Fruit fly (Drosophila melanogaster) whole organism, embryonic: ENCODE measurements around the gene Awh.

Source experiments
- CG10147 ChIP-seq: fragments of 200-800 bp; sonication (Bioruptor generic); optimal IDR thresholded peaks from 2 replicates; lab custom pipeline; 2019; ENCODE audit warnings: missing biosample characterization, mild to moderate bottlenecking, missing genetic modification characterization, moderate library complexity
- CG10209 ChIP-seq: fragments of 200-800 bp; sonication (Bioruptor generic); optimal IDR thresholded peaks from 3 replicates; lab custom pipeline; 2017; ENCODE audit warnings: missing biosample characterization, mild to moderate bottlenecking, missing genetic modification characterization, missing genetic modification reagents
- CG10979 ChIP-seq: fragments of 200-800 bp; sonication (Bioruptor generic); optimal IDR thresholded peaks from 2 replicates; lab custom pipeline; 2018; ENCODE audit warnings: missing biosample characterization, mild to moderate bottlenecking, missing genetic modification characterization, moderate library complexity
- CG11398 ChIP-seq: fragments of 200-800 bp; sonication (Bioruptor generic); optimal IDR thresholded peaks from 2 replicates; lab custom pipeline; 2016; ENCODE audit warnings: missing biosample characterization, missing genetic modification characterization
- CG11504 ChIP-seq: fragments of 200-800 bp; sonication (Bioruptor generic); optimal IDR thresholded peaks from 3 replicates; lab custom pipeline; 2019; ENCODE audit warnings: missing biosample characterization, mild to moderate bottlenecking, missing genetic modification characterization, moderate library complexity
- CG12104 ChIP-seq: fragments of 200-800 bp; sonication (Bioruptor generic); optimal IDR thresholded peaks from 3 replicates; lab custom pipeline; 2016; ENCODE audit warnings: missing biosample characterization, missing genetic modification characterization
- CG12155 ChIP-seq: fragments of 200-800 bp; sonication (Bioruptor generic); optimal IDR thresholded peaks from 3 replicates; lab custom pipeline; 2016; ENCODE audit warnings: missing biosample characterization, missing genetic modification characterization
- CG12219 ChIP-seq: fragments of 200-800 bp; sonication (Bioruptor generic); optimal IDR thresholded peaks from 3 replicates; lab custom pipeline; 2018; ENCODE audit warnings: missing biosample characterization, mild to moderate bottlenecking, missing genetic modification characterization
- CG12391 ChIP-seq: fragments of 200-800 bp; sonication (Bioruptor generic); optimal IDR thresholded peaks from 3 replicates; lab custom pipeline; 2018; ENCODE audit warnings: missing biosample characterization, mild to moderate bottlenecking, missing genetic modification characterization, moderate library complexity
- CG13894 ChIP-seq: fragments of 200-800 bp; sonication (Bioruptor generic); optimal IDR thresholded peaks from 3 replicates; lab custom pipeline; 2018; ENCODE audit warnings: missing biosample characterization, mild to moderate bottlenecking, missing genetic modification characterization, moderate library complexity
- CG17385 ChIP-seq: fragments of 200-800 bp; sonication (Bioruptor generic); optimal IDR thresholded peaks from 3 replicates; lab custom pipeline; 2018; ENCODE audit warnings: missing biosample characterization, mild to moderate bottlenecking, missing genetic modification characterization
- CG17912 ChIP-seq: fragments of 200-800 bp; sonication (Bioruptor generic); optimal IDR thresholded peaks from 2 replicates; lab custom pipeline; 2018; ENCODE audit warnings: missing biosample characterization, mild to moderate bottlenecking, missing genetic modification characterization
- CG1792 ChIP-seq: fragments of 200-800 bp; sonication (Bioruptor generic); optimal IDR thresholded peaks from 2 replicates; lab custom pipeline; 2016; ENCODE audit warnings: missing biosample characterization, missing genetic modification characterization
- CG2712 ChIP-seq: fragments of 200-800 bp; optimal IDR thresholded peaks from 3 replicates; lab custom pipeline; 2019; ENCODE audit warnings: missing biosample characterization, mild to moderate bottlenecking, missing genetic modification characterization, moderate library complexity
- CG30431 ChIP-seq: fragments of 200-800 bp; sonication (Bioruptor generic); optimal IDR thresholded peaks from 2 replicates; lab custom pipeline; 2017; ENCODE audit warnings: missing biosample characterization, missing genetic modification characterization
- CG31441 ChIP-seq: fragments of 200-800 bp; sonication (Bioruptor generic); IDR thresholded peaks from 2 replicates; pipeline ENCODE4 v1.3.6; 2022; ENCODE audit warnings: missing biosample characterization, missing genetic modification characterization
- CG3995 ChIP-seq: fragments of 200-800 bp; sonication (Bioruptor generic); optimal IDR thresholded peaks from 3 replicates; lab custom pipeline; 2016; ENCODE audit warnings: missing biosample characterization, missing genetic modification characterization
- CG4617 ChIP-seq: fragments of 200-800 bp; sonication (Bioruptor generic); optimal IDR thresholded peaks from 3 replicates; lab custom pipeline; 2016; ENCODE audit warnings: missing biosample characterization, missing genetic modification characterization, borderline replicate concordance
- CG4707 ChIP-seq: fragments of 200-800 bp; sonication (Bioruptor generic); optimal IDR thresholded peaks from 2 replicates; lab custom pipeline; 2018; ENCODE audit warnings: missing biosample characterization, mild to moderate bottlenecking, missing genetic modification characterization, moderate library complexity
- CG4820 ChIP-seq: fragments of 200-800 bp; sonication (Bioruptor generic); optimal IDR thresholded peaks from 3 replicates; lab custom pipeline; 2016; ENCODE audit warnings: missing biosample characterization, missing genetic modification characterization
- CG8089 ChIP-seq: fragments of 200-800 bp; sonication (Bioruptor generic); optimal IDR thresholded peaks from 3 replicates; lab custom pipeline; 2016; ENCODE audit warnings: missing biosample characterization, missing genetic modification characterization
- CG8944 ChIP-seq: fragments of 200-800 bp; sonication (Bioruptor generic); optimal IDR thresholded peaks from 3 replicates; lab custom pipeline; 2016; ENCODE audit warnings: missing biosample characterization, missing genetic modification characterization
- CHES-1-like ChIP-seq: fragments of 200-800 bp; sonication (Bioruptor generic); optimal IDR thresholded peaks from 2 replicates; lab custom pipeline; 2016; ENCODE audit warnings: missing biosample characterization, missing genetic modification characterization
- Chrac-16 ChIP-seq: fragments of 200-800 bp; sonication (Bioruptor generic); optimal IDR thresholded peaks from 3 replicates; lab custom pipeline; 2016; ENCODE audit warnings: missing biosample characterization, missing genetic modification characterization
- D19A ChIP-seq: fragments of 200-800 bp; optimal IDR thresholded peaks from 3 replicates; lab custom pipeline; 2019; ENCODE audit warnings: missing biosample characterization, mild to moderate bottlenecking, missing genetic modification characterization, moderate library complexity
- Dbx ChIP-seq: fragments of 200-800 bp; sonication (Bioruptor generic); IDR thresholded peaks from 3 replicates; pipeline ENCODE4 v1.3.6; 2022; ENCODE audit warnings: missing biosample characterization, missing genetic modification characterization
- Ets65A ChIP-seq: fragments of 200-800 bp; sonication (Bioruptor generic); peaks from one replicate; lab custom pipeline; 2016; ENCODE audit warnings: missing biosample characterization, missing genetic modification characterization
- Hr3 ChIP-seq: fragments of 200-800 bp; sonication (Bioruptor generic); optimal IDR thresholded peaks from 3 replicates; lab custom pipeline; 2016; ENCODE audit warnings: missing biosample characterization, missing genetic modification characterization
- Hsf ChIP-seq: fragments of 200-800 bp; sonication (Bioruptor generic); optimal IDR thresholded peaks from 3 replicates; lab custom pipeline; 2016; ENCODE audit warnings: missing biosample characterization, missing genetic modification characterization
- Optix ChIP-seq: fragments of 200-800 bp; sonication (Bioruptor generic); IDR thresholded peaks from 3 replicates; pipeline ENCODE4 v1.3.6; 2022; ENCODE audit warnings: missing biosample characterization, missing genetic modification characterization
- Pdp1 ChIP-seq, 2 experiments: fragments of 200-800 bp; sonication (Bioruptor generic); optimal IDR thresholded peaks; 3 replicates each; lab custom pipeline; 2016; ENCODE audit warnings: missing biosample characterization in 2 of 2, missing genetic modification characterization in 2 of 2, mild to moderate bottlenecking in 1 of 2, moderate library complexity in 1 of 2
- Rfx ChIP-seq: fragments of 200-800 bp; sonication (Bioruptor generic); IDR thresholded peaks from 2 replicates; pipeline ENCODE4 v1.3.6; 2022; ENCODE audit warnings: missing biosample characterization, missing genetic modification characterization
- Scr ChIP-seq: fragments of 200-800 bp; sonication (Bioruptor generic); IDR thresholded peaks from 2 replicates; pipeline ENCODE4 v1.3.6; 2022; ENCODE audit warnings: missing biosample characterization, missing genetic modification characterization; ENCODE audit not compliant: partially characterized antibody
- Xrp1 ChIP-seq: fragments of 200-800 bp; sonication (Bioruptor generic); IDR thresholded peaks from 2 replicates; pipeline ENCODE4 v1.3.6; 2022; ENCODE audit warnings: missing biosample characterization, missing genetic modification characterization
- bcd ChIP-seq: fragments of 200-800 bp; sonication (Bioruptor generic); optimal IDR thresholded peaks from 2 replicates; lab custom pipeline; 2017; ENCODE audit warnings: missing biosample characterization, mild to moderate bottlenecking, missing genetic modification characterization
- bigmax ChIP-seq: fragments of 200-800 bp; sonication (Bioruptor generic); optimal IDR thresholded peaks from 2 replicates; lab custom pipeline; 2018; ENCODE audit warnings: missing biosample characterization, mild to moderate bottlenecking, missing genetic modification characterization
- bsh ChIP-seq, 2 experiments: fragments of 200-800 bp; sonication (Bioruptor generic); optimal IDR thresholded peaks; 2 replicates each; lab custom pipeline; 2017 to 2018; ENCODE audit warnings: mild to moderate bottlenecking in 2 of 2, missing biosample characterization in 2 of 2, missing genetic modification characterization in 2 of 2, moderate library complexity in 1 of 2
- btn ChIP-seq: fragments of 200-800 bp; sonication (Bioruptor generic); optimal IDR thresholded peaks from 2 replicates; lab custom pipeline; 2016; ENCODE audit warnings: missing biosample characterization, missing genetic modification characterization
- cato ChIP-seq: fragments of 200-800 bp; sonication (Bioruptor generic); optimal IDR thresholded peaks from 2 replicates; lab custom pipeline; 2016; ENCODE audit warnings: missing biosample characterization, missing genetic modification characterization, borderline replicate concordance
- crp ChIP-seq, 2 experiments: fragments of 200-800 bp; sonication (Bioruptor generic); optimal IDR thresholded peaks; 2 replicates in 1 of 2; 3 replicates in 1 of 2; lab custom pipeline; 2017; ENCODE audit warnings: missing biosample characterization in 2 of 2, missing genetic modification characterization in 2 of 2, mild to moderate bottlenecking in 1 of 2, moderate library complexity in 1 of 2
- fd96Cb ChIP-seq: fragments of 200-800 bp; sonication (Bioruptor generic); optimal IDR thresholded peaks from 2 replicates; lab custom pipeline; 2018; ENCODE audit warnings: missing biosample characterization, mild to moderate bottlenecking, missing genetic modification characterization, moderate library complexity
- grau ChIP-seq: fragments of 200-800 bp; optimal IDR thresholded peaks from 3 replicates; lab custom pipeline; 2019; ENCODE audit warnings: missing biosample characterization, mild to moderate bottlenecking, missing genetic modification characterization, moderate library complexity
- gsb-n ChIP-seq: fragments of 200-800 bp; sonication (Bioruptor generic); optimal IDR thresholded peaks from 3 replicates; lab custom pipeline; 2018; ENCODE audit warnings: missing biosample characterization, mild to moderate bottlenecking, missing genetic modification characterization
- kni ChIP-seq: fragments of 200-800 bp; sonication (Bioruptor generic); optimal IDR thresholded peaks from 3 replicates; lab custom pipeline; 2017; ENCODE audit warnings: mild to moderate bottlenecking, missing biosample characterization, missing genetic modification reagents, missing genetic modification characterization
- lab ChIP-seq: fragments of 200-800 bp; sonication (Bioruptor generic); optimal IDR thresholded peaks from 3 replicates; lab custom pipeline; 2017; ENCODE audit warnings: missing biosample characterization, missing genetic modification characterization, mild to moderate bottlenecking, moderate library complexity, missing genetic modification reagents
- nom ChIP-seq: fragments of 200-800 bp; sonication (Bioruptor generic); optimal IDR thresholded peaks from 2 replicates; lab custom pipeline; 2017; ENCODE audit warnings: missing biosample characterization, missing genetic modification characterization, mild to moderate bottlenecking, moderate library complexity, missing genetic modification reagents
- onecut ChIP-seq: fragments of 200-800 bp; sonication (Bioruptor generic); IDR thresholded peaks from 2 replicates; pipeline ENCODE4 v1.3.6; 2022; ENCODE audit warnings: missing biosample characterization, missing genetic modification characterization
- sens ChIP-seq: fragments of 200-800 bp; sonication (Bioruptor generic); peaks from one replicate; lab custom pipeline; 2016; ENCODE audit warnings: missing biosample characterization, missing genetic modification characterization
- tin ChIP-seq: fragments of 200-800 bp; sonication (Bioruptor generic); optimal IDR thresholded peaks from 3 replicates; lab custom pipeline; 2016; ENCODE audit warnings: missing biosample characterization, missing genetic modification characterization
- trem ChIP-seq: fragments of 200-800 bp; optimal IDR thresholded peaks from 3 replicates; lab custom pipeline; 2019; ENCODE audit warnings: missing biosample characterization, mild to moderate bottlenecking, missing genetic modification characterization, moderate library complexity
- zfh2 ChIP-seq: fragments of 200-800 bp; sonication (Bioruptor generic); optimal IDR thresholded peaks from 2 replicates; lab custom pipeline; 2016; ENCODE audit warnings: missing biosample characterization, missing genetic modification characterization

Gene Awh

dm6 chr3L:3851847-3852246 lies 5.8 kb downstream of the Awh start (continued):
- TF ChIP-seq CG13894 (tag; lab: Kevin White, UChicago) (peak; percentile 50), Chrac-16 (peak; percentile 4), CG3995 (GFP tag; lab: Kevin White, UChicago) (no peak), CG1792 (peak; percentile 7), tin (GFP tag; lab: Kevin White, UChicago) (peak; percentile 51), CG12155 (no peak), lab (GFP tag; lab: Kevin White, UChicago) (peak; percentile 24), CG2712 (peak; percentile 74), CG17385 (GFP tag; lab: Kevin White, UChicago) (peak; percentile 9), Optix (GFP tag; lab: Robert Waterston, UW) (no peak), CG31441 (GFP tag; lab: Robert Waterston, UW) (peak; percentile 52), fd96Cb (peak; percentile 32), bsh (GFP tag; optimal IDR thresholded peaks at IDR 0.05; lab: Kevin White, UChicago) (peak in 1 of 2 experiments; percentile 76), CG12219 (GFP tag; lab: Kevin White, UChicago) (peak; percentile 27), bigmax (GFP tag; lab: Kevin White, UChicago) (no peak), grau (peak; percentile 36), trem (peak; percentile 9), CG10209 (peak; percentile 30), onecut (GFP tag; lab: Robert Waterston, UW) (no peak), CHES-1-like (peak; percentile 7), cato (GFP tag; lab: Kevin White, UChicago) (no peak), Scr (no peak), CG11504 (tag; lab: Kevin White, UChicago) (peak; percentile 45), sens (peak; percentile 83), CG30431 (GFP tag; lab: Kevin White, UChicago) (peak; percentile 0), CG4617 (GFP tag; lab: Kevin White, UChicago) (no peak), CG10147 (GFP tag; lab: Kevin White, UChicago) (peak; percentile 29), CG10979 (tag; lab: Kevin White, UChicago) (peak; percentile 64), CG4820 (GFP tag; lab: Kevin White, UChicago) (peak; percentile 34), gsb-n (tag; lab: Kevin White, UChicago) (peak; percentile 48), bcd (GFP tag; lab: Kevin White, UChicago) (peak; percentile 21), Rfx (GFP tag; lab: Robert Waterston, UW) (peak; percentile 37; the same call in 1 of the 2 replicates), CG12391 (tag; lab: Kevin White, UChicago) (peak; percentile 55), D19A (tag; lab: Kevin White, UChicago) (peak; percentile 42)
- TF ChIP-seq, all 482 proteins: peak for 126

dm6 chr3L:3852842-3853241 lies 6.8 kb downstream of the Awh start:
- TF ChIP-seq Pdp1 (GFP tag; optimal IDR thresholded peaks at IDR 0.05; lab: Kevin White, UChicago) (peak in 1 of 2 experiments; percentile 47), CG17912 (GFP tag; lab: Kevin White, UChicago) (no peak), CG11398 (GFP tag; lab: Kevin White, UChicago) (no peak), CG8944 (GFP tag; lab: Kevin White, UChicago) (peak; percentile 49), grau (peak; percentile 89), CG3995 (GFP tag; lab: Kevin White, UChicago) (no peak), Xrp1 (GFP tag; lab: Robert Waterston, UW) (peak; percentile 71), crp (GFP tag; optimal IDR thresholded peaks at IDR 0.05; lab: Kevin White, UChicago) (no peak), nom (GFP tag; lab: Kevin White, UChicago) (peak; percentile 23), Ets65A (GFP tag; lab: Kevin White, UChicago) (no peak), CG12104 (GFP tag; lab: Kevin White, UChicago) (no peak), CG8089 (peak; percentile 60), Hsf (GFP tag; lab: Kevin White, UChicago) (peak; percentile 45), Hr3 (GFP tag; lab: Kevin White, UChicago) (peak; percentile 18), btn (peak; percentile 1), Dbx (GFP tag; lab: Robert Waterston, UW) (no peak), zfh2 (GFP tag; lab: Kevin White, UChicago) (no peak), CG4707 (peak; percentile 61), CG1792 (no peak), kni (GFP tag; lab: Kevin White, UChicago) (no peak), CHES-1-like (peak; percentile 5)
